Worm (Caenorhabditis elegans) whole organism, midembryonic: ENCODE data around the gene T10H4.4.
"Not testable (repeated sequence)": the region's sequence is repeated elsewhere in the genome, so short reads cannot be mapped to it uniquely, and the experiment has no call there.

ENCODE experiments used
- T22C8.4 ChIP-seq: fragments of 200-800 bp; sonication (Bioruptor generic); IDR thresholded peaks from 2 replicates; pipeline ENCODE4 v1.3.6; 2022; ENCODE audit warnings: missing genetic modification characterization, missing compliant biosample characterization
- cog-1 ChIP-seq: sonication (generic microtip); optimal IDR thresholded peaks from 2 replicates; lab custom pipeline; 2016; ENCODE audit warnings: missing genetic modification characterization, missing compliant biosample characterization
- flt-1 ChIP-seq: fragments of 200-800 bp; sonication (Bioruptor generic); IDR thresholded peaks from 2 replicates; pipeline ENCODE4 v1.3.6; 2022; ENCODE audit warnings: missing genetic modification characterization, missing compliant biosample characterization
- klf-2 ChIP-seq: fragments of 200-800 bp; sonication (Bioruptor generic); conservative IDR thresholded peaks from 2 replicates; pipeline ENCODE4 v1.3.6; 2022; ENCODE audit warnings: missing genetic modification reagents, missing genetic modification characterization, missing compliant biosample characterization
- med-1 ChIP-seq: sonication (generic microtip); optimal IDR thresholded peaks from 2 replicates; lab custom pipeline; 2017; ENCODE audit warnings: missing genetic modification characterization, mild to moderate bottlenecking, missing compliant biosample characterization, antibody characterized with exemption, missing genetic modification reagents; ENCODE audit not compliant: insufficient read depth
- ref-1 ChIP-seq: fragments of 200-800 bp; sonication (Bioruptor generic); conservative IDR thresholded peaks from 2 replicates; pipeline ENCODE4 v1.3.6; 2022; ENCODE audit warnings: missing genetic modification reagents, missing genetic modification characterization, missing compliant biosample characterization
- tab-1 ChIP-seq: fragments of 200-800 bp; sonication (Bioruptor generic); IDR thresholded peaks from 2 replicates; pipeline ENCODE4 v1.3.6; 2022; ENCODE audit warnings: missing genetic modification characterization, missing compliant biosample characterization
- ztf-23 ChIP-seq: fragments of 200-800 bp; sonication (Bioruptor generic); IDR thresholded peaks from 2 replicates; pipeline ENCODE4 v1.3.6; 2022; ENCODE audit warnings: missing genetic modification reagents, missing genetic modification characterization, missing compliant biosample characterization
- ztf-29 ChIP-seq: fragments of 200-800 bp; sonication (Bioruptor generic); IDR thresholded peaks from 2 replicates; pipeline ENCODE4 v1.3.6; 2022; ENCODE audit warnings: missing genetic modification reagents, missing genetic modification characterization, missing compliant biosample characterization

The T10H4.4 gene

DNA sequence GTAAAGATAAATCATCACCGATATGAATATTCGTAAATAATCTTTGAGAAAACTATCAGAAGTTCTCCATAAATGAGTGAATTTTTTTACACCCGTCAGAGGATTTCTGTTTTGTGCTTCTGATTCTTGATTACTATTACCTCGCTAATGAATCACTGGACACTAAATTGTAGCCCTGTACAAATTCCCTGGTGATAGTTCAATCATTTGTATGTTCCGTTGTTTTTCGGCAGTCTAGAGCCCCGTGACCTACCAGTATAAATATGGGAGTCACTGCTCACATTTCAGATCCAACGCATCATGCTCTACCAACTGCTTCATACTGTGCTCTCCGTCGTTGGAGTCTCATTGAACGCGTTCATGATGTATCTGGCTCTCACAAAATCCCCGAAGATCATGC lies 21.9 kb downstream of the T10H4.4 start, which contains the start of gene srd-28:
Gene srd-28, plus strand, starts transcription at position 301 of the 400 bp plus-strand sequence.
- not testable (repeated sequence) for TF ChIP-seq ztf-23 (GFP tag; lab: Robert Waterston, UW); flt-1 (GFP tag; lab: Robert Waterston, UW); cog-1 (tag; lab: Kevin White, UChicago)

DNA sequence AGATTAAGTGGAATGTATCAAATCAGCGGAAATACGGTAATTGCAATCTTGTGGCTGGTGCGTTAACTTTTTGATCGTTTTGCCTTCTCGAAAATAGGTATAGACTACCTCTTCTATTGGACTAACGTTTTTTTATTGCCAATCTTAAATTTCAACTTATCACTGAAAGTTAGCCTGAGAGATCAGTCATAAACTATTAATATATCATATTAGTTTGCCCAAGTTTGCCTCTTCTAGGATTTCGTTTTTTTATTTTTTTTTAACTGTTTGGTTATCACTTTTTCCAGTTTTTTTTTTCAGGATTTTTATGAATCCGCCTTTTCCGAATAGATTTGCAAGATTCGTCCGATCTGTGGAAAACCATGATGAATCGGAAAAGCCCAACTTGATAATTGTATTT lies 27.7 kb downstream of the T10H4.4 start, which contains the start of gene kin-30:
Gene kin-30, plus strand, starts transcription at position 301 of the 400 bp plus-strand sequence.
- TF ChIP-seq ztf-23 (GFP tag; lab: Robert Waterston, UW) (no peak), med-1 (GFP tag; lab: Kevin White, UChicago) (no peak), tab-1 (no peak), klf-2 (GFP tag; lab: Robert Waterston, UW) (no peak), ref-1 (GFP tag; lab: Robert Waterston, UW) (no peak), ztf-29 (GFP tag; lab: Robert Waterston, UW) (no peak)

DNA sequence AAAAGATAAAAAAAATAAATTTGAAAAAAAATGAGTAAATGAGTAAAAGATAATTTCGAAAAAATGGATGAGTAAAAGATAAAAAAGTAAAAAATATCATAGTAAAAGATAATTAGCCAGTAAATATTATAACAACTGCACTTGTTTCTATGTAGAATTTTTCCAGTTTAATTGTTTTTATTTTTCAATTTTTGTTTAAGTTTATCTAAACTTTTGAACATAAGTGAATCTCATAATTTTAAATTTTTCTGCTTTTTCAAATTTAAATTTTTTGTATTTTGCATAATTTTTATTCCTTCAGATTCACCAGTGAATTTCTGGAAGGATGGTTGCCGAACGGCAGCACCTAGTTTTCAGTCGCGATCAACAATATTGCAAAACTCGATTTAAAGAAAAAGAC lies 30.9 kb downstream of the T10H4.4 start, which contains the start of gene chil-12:
Gene chil-12, plus strand, starts transcription at position 301 of the 400 bp plus-strand sequence.
- TF ChIP-seq klf-2 (GFP tag; lab: Robert Waterston, UW) (no peak), flt-1 (GFP tag; lab: Robert Waterston, UW) (no peak), T22C8.4 (GFP tag; lab: Robert Waterston, UW) (no peak), ref-1 (GFP tag; lab: Robert Waterston, UW) (no peak), med-1 (GFP tag; lab: Kevin White, UChicago) (no peak), ztf-23 (GFP tag; lab: Robert Waterston, UW) (no peak), ztf-29 (GFP tag; lab: Robert Waterston, UW) (no peak), cog-1 (tag; lab: Kevin White, UChicago) (no peak), tab-1 (no peak)

DNA sequence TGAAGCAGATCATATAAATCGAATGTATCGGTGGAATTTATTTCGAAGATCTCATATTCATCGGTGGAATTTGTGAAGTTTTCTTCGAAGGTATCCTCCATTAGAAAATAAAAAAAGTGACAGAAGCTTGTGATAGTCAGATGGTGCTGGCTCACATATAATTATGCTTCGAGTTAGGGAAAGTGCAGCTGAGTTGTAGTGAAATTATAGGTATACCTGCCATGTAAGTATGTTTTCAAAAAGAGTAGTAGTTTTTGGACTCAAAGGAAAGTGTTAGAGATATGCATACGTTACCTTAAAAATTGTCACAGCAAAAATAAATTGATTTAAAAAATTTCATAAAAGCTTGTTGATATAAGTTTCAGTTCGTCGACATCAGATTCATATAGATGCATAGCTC lies 31.9 kb downstream of the T10H4.4 start, which contains the start of gene srw-11:
Gene srw-11, minus strand, starts transcription at position 101 of the 400 bp plus-strand sequence.
- TF ChIP-seq tab-1 = no peak
- no peak for TF ChIP-seq ztf-29 (GFP tag; lab: Robert Waterston, UW)
- TF ChIP-seq med-1 (GFP tag; lab: Kevin White, UChicago) = no peak
- TF ChIP-seq ztf-23 (GFP tag; lab: Robert Waterston, UW) = no peak
- TF ChIP-seq ref-1 (GFP tag; lab: Robert Waterston, UW) = no peak
- TF ChIP-seq T22C8.4 (GFP tag; lab: Robert Waterston, UW) = no peak
- no peak for TF ChIP-seq klf-2 (GFP tag; lab: Robert Waterston, UW)
- TF ChIP-seq flt-1 (GFP tag; lab: Robert Waterston, UW) = no peak
- TF ChIP-seq cog-1 (tag; lab: Kevin White, UChicago) = no peak

DNA sequence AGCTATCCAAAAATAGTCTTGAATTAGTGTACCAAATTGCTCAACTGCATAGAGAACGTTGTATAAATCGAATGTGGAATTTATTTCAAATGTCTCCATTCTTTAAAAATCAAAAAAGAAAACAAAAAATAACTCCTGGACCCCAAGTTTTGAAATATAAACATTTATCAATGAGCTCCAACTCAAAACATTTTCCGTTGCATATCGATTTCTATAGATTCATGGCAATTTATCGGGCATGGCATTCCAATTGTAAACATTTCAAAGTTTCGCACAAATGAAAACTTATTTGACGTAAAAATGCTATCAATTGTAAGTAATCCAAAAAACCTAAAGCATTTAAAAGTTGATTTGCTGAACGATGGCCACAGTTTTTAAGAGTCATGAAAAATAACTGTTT lies 33.6 kb downstream of the T10H4.4 start, which contains the start of gene srw-12:
Gene srw-12, minus strand, starts transcription at position 101 of the 400 bp plus-strand sequence.
- TF ChIP-seq ztf-23 (GFP tag; lab: Robert Waterston, UW) = no peak
- TF ChIP-seq klf-2 (GFP tag; lab: Robert Waterston, UW) = no peak
- TF ChIP-seq ztf-29 (GFP tag; lab: Robert Waterston, UW) = no peak
- no peak for TF ChIP-seq T22C8.4 (GFP tag; lab: Robert Waterston, UW)
- TF ChIP-seq med-1 (GFP tag; lab: Kevin White, UChicago) = no peak

DNA sequence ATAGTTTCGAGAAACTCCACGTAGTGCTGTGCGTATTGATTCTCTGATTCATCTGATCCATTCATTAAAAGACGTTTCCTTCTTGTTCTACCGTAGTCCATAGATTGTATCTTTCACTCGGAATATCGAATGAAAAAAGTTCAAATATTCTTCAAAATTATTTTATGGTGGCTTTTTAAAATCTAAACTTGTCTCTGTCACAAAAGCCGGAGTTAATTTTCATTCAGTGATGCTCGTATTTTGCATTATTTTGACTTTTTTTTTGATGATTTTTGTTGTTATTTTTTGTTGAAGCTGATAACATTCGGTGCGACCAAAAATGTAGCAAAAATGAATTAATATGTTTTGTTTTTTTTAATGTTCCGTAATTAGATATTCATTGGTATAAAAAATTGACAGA lies 36.5 kb downstream of the T10H4.4 start, which contains the start of gene nhr-164:
Gene nhr-164, minus strand, starts transcription at position 101 of the 400 bp plus-strand sequence.
- no peak for TF ChIP-seq cog-1 (tag; lab: Kevin White, UChicago)
- TF ChIP-seq tab-1 = no peak

DNA sequence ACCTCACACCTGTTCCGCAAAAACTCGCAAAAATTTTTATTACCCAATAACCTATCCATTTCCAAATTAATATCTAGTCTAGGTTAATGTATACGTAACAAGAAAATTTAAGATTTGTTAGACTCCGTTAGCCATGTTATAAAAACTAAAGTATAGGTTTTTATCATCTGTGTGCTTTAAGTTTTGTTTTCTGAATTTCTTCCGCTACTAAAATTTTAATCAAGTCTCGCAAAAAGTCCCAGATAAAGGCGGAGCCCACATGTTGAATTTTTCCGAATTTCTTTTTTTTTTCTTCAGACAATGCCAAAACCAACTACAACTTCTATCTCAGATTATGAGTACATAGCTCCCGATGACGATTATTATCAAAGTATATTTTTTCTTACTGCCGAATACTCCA lies 40.0 kb downstream of the T10H4.4 start, which contains the start of gene srw-13:
Gene srw-13, plus strand, starts transcription at position 301 of the 400 bp plus-strand sequence.
- TF ChIP-seq med-1 (GFP tag; lab: Kevin White, UChicago) = no peak
- no peak for TF ChIP-seq cog-1 (tag; lab: Kevin White, UChicago)
- no peak for TF ChIP-seq ref-1 (GFP tag; lab: Robert Waterston, UW)
- no peak for TF ChIP-seq tab-1
- no peak for TF ChIP-seq flt-1 (GFP tag; lab: Robert Waterston, UW)
- TF ChIP-seq ztf-23 (GFP tag; lab: Robert Waterston, UW) = no peak
- no peak for TF ChIP-seq ztf-29 (GFP tag; lab: Robert Waterston, UW)
- TF ChIP-seq T22C8.4 (GFP tag; lab: Robert Waterston, UW) = no peak
- no peak for TF ChIP-seq klf-2 (GFP tag; lab: Robert Waterston, UW)

DNA sequence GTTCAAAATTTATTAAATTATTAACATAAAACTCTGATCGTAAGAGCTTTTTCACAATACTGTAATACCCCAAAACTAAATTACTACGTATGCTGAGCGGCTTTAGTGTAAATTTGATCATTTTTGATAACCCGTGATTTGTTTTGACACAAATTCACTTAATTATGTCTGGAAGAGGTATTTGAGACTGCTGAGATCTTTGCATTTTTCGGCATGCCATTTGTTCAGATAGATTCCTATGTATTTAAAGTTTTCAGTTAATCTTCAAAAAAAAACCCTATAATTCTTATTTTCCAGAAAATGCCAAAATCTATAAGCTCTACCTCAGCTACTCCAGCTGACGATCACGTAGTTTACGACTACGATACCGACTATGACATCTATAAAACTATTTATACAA lies 41.9 kb downstream of the T10H4.4 start, which contains the start of gene srw-15:
Gene srw-15, plus strand, starts transcription at position 301 of the 400 bp plus-strand sequence.
- TF ChIP-seq flt-1 (GFP tag; lab: Robert Waterston, UW) = no peak
- no peak for TF ChIP-seq ztf-23 (GFP tag; lab: Robert Waterston, UW)
- TF ChIP-seq ztf-29 (GFP tag; lab: Robert Waterston, UW) = no peak
- no peak for TF ChIP-seq ref-1 (GFP tag; lab: Robert Waterston, UW)
- no peak for TF ChIP-seq klf-2 (GFP tag; lab: Robert Waterston, UW)
- TF ChIP-seq tab-1 = no peak
- TF ChIP-seq T22C8.4 (GFP tag; lab: Robert Waterston, UW) = no peak
- TF ChIP-seq med-1 (GFP tag; lab: Kevin White, UChicago) = no peak
- TF ChIP-seq cog-1 (tag; lab: Kevin White, UChicago) = no peak

DNA sequence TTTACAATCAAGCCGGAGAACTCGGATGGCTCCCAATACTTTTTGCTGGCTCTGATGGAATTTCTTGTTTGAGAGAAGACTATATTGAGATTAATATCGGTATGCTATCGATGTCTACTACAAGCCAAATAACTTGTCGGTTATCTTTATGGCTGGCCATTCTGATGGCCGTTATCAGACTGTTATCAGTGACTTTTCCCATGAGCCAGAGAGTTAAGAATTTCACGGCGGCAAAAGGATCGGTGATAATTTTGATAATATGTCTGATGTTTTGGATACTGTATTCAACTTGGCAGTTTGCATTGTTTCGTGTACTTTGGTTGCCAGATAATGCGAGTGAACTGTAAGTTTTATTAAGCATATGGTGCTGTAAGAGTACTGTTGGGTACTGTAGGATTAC lies 46.0 kb downstream of the T10H4.4 start:
- no peak for TF ChIP-seq ztf-29 (GFP tag; lab: Robert Waterston, UW)
- no peak for TF ChIP-seq ztf-23 (GFP tag; lab: Robert Waterston, UW)
- TF ChIP-seq flt-1 (GFP tag; lab: Robert Waterston, UW) = no peak
- TF ChIP-seq med-1 (GFP tag; lab: Kevin White, UChicago) = no peak

DNA sequence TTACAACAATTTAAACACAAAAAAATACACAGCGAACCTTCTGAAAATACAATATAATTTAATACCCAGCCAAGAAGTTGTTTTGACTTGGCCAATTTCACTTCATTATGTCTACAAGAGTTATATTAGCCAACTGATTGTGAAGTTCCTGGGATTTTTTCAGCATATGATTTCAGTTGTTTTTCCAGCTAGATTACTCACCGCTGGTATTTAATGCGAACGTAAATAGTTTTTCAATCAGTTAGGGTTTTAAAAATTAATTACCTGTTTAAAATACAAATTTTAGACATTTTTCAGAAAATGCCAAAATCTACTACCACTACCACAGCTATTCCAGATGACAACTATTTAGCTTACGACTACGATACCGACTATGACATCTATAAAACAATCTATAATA lies 46.5 kb downstream of the T10H4.4 start, which contains the start of gene srw-14:
Gene srw-14, plus strand, starts transcription at position 301 of the 400 bp plus-strand sequence.
- no peak for TF ChIP-seq klf-2 (GFP tag; lab: Robert Waterston, UW)
